Fruit fly (Drosophila melanogaster): Measurements from ENCODE around the gene CG9967.
A peak's percentile ranks its signal among the peaks of the same experiment; 100 is the strongest.

CG9967 gene

DNA sequence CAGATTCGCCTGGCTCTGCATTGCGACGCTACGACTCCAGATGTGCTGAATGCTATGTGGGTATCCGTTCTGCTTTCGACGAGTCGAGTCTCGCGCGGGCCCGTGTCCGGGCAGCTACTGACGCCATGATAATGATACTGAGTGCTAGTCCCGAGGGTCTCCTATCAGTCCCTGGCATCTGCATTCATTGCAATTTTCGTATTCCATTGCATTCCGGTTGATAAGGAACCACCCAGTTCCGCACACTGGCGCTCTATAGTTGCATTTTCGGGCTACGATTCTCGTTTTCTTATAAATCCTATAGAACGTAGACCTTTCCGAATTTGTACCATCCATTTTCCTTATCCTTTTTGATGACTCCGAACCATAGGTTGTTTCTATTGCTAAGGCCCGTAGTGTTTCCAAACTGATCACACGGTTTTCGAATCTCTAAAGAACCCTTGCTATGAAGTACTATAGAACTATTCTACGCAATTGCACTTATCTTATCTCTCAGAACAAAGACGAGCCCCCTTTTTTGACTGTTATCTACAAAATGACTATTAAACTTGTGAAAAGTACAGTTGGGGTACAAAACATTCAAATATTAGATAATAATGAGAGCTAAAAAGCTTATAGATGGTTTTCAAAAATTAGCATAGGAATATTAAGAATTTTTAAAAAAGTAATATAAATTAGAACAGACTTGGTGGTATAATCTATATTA, 14.4 kb upstream of the CG9967 start, which contains the start of gene CG3597:
Gene CG3597 (minus strand): TSS at position 119 of the 706 bp plus-strand sequence.
- no peak for TF ChIP-seq CG32264 (GFP tag; optimal IDR thresholded peaks at IDR 0.05)
- TF ChIP-seq Mio (GFP tag; optimal IDR thresholded peaks at IDR 0.05) = no peak
- no peak for TF ChIP-seq foxo (GFP tag; optimal IDR thresholded peaks at IDR 0.05)
- TF ChIP-seq N (GFP tag; optimal IDR thresholded peaks at IDR 0.05) = no peak
- no peak for TF ChIP-seq dsf (GFP tag; optimal IDR thresholded peaks at IDR 0.05; ENCODE audit: borderline replicate concordance)
- no peak for TF ChIP-seq br (GFP tag; optimal IDR thresholded peaks at IDR 0.05)
- TF ChIP-seq GATAd (GFP tag; optimal IDR thresholded peaks at IDR 0.05) = no peak
- TF ChIP-seq HLH106 (tag; optimal IDR thresholded peaks at IDR 0.05) = no peak
- TF ChIP-seq usp (GFP tag; optimal IDR thresholded peaks at IDR 0.05) = no peak
- TF ChIP-seq Abd-B (GFP tag; optimal IDR thresholded peaks at IDR 0.05) = no peak
- no peak for TF ChIP-seq Hr83 (GFP tag; optimal IDR thresholded peaks at IDR 0.05; ENCODE audit: poor library complexity, severe bottlenecking)

dm6 chr2L:2370352-2370751, 13.2 kb upstream of the CG9967 start:
- no peak for TF ChIP-seq ey (GFP tag; optimal IDR thresholded peaks at IDR 0.05)
- no peak for TF ChIP-seq Myc (optimal IDR thresholded peaks at IDR 0.05)
- no peak for TF ChIP-seq HLH106 (tag; optimal IDR thresholded peaks at IDR 0.05)
- no peak for TF ChIP-seq pan (optimal IDR thresholded peaks at IDR 0.05)
- TF ChIP-seq GATAd (GFP tag; optimal IDR thresholded peaks at IDR 0.05) = no peak
- TF ChIP-seq Dif (GFP tag; optimal IDR thresholded peaks at IDR 0.05; ENCODE audit: partially characterized antibody) = no peak
- no peak for TF ChIP-seq dl (GFP tag; optimal IDR thresholded peaks at IDR 0.05; ENCODE audit: insufficient read depth in 1 of 2, partially characterized antibody in 2 of 2)
- no peak for TF ChIP-seq CG32264 (GFP tag; optimal IDR thresholded peaks at IDR 0.05)
- no peak for TF ChIP-seq Hnf4 (GFP tag; optimal IDR thresholded peaks at IDR 0.05)
- TF ChIP-seq Hr83 (GFP tag; optimal IDR thresholded peaks at IDR 0.05; ENCODE audit: poor library complexity, severe bottlenecking) = no peak
- no peak for TF ChIP-seq psq (GFP tag; optimal IDR thresholded peaks at IDR 0.05)

- TF ChIP-seq Vsx2 (GFP tag; optimal IDR thresholded peaks at IDR 0.05; ENCODE audit: partially characterized antibody) (no peak), rgr (GFP tag; optimal IDR thresholded peaks at IDR 0.05) (peak; percentile 26), Rel (GFP tag; optimal IDR thresholded peaks at IDR 0.05) (no peak), Rel (tag; optimal IDR thresholded peaks at IDR 0.05) (no peak), br (GFP tag; optimal IDR thresholded peaks at IDR 0.05) (no peak), Abd-B (GFP tag; optimal IDR thresholded peaks at IDR 0.05) (no peak), HLH106 (tag; optimal IDR thresholded peaks at IDR 0.05) (peak; percentile 46), psq (GFP tag; optimal IDR thresholded peaks at IDR 0.05) (no peak), fru (GFP tag; optimal IDR thresholded peaks at IDR 0.05) (peak; percentile 11), foxo (GFP tag; optimal IDR thresholded peaks at IDR 0.05) (peak in 1 of 2 experiments; percentile 32), sage (GFP tag; optimal IDR thresholded peaks at IDR 0.05) (peak; percentile 7), h (GFP tag; optimal IDR thresholded peaks at IDR 0.05) (peak; percentile 17), usp (GFP tag; optimal IDR thresholded peaks at IDR 0.05) (no peak), OdsH (GFP tag; optimal IDR thresholded peaks at IDR 0.05) (no peak)
Observed at dm6 chr2L:2365655-2366214, 8.6 kb upstream of the CG9967 start.

dm6 chr2L:2365077-2365651, 8.0 kb upstream of the CG9967 start, which contains the start of the genes Rab5 and Axud1:
Gene Rab5 (minus strand): TSS chr2L:2365273.
Gene Axud1 (plus strand): TSS chr2L:2365345.
- TF ChIP-seq Abd-B (GFP tag; optimal IDR thresholded peaks at IDR 0.05) (no peak), br (GFP tag; optimal IDR thresholded peaks at IDR 0.05) (no peak), pan (optimal IDR thresholded peaks at IDR 0.05) (no peak), N (GFP tag; optimal IDR thresholded peaks at IDR 0.05) (no peak), usp (GFP tag; optimal IDR thresholded peaks at IDR 0.05) (no peak), fru (GFP tag; optimal IDR thresholded peaks at IDR 0.05) (peak; percentile 47), Mio (GFP tag; optimal IDR thresholded peaks at IDR 0.05) (no peak), foxo (GFP tag; optimal IDR thresholded peaks at IDR 0.05) (no peak), Jra (GFP tag; optimal IDR thresholded peaks at IDR 0.05) (peak; percentile 45), CG32264 (GFP tag; optimal IDR thresholded peaks at IDR 0.05) (no peak), GATAd (GFP tag; optimal IDR thresholded peaks at IDR 0.05) (no peak), h (GFP tag; optimal IDR thresholded peaks at IDR 0.05) (peak; percentile 17), Hr78 (GFP tag; optimal IDR thresholded peaks at IDR 0.05) (no peak), woc (GFP tag; optimal IDR thresholded peaks at IDR 0.05) (no peak), Dfd (GFP tag; optimal IDR thresholded peaks at IDR 0.05) (no peak), tai (GFP tag; optimal IDR thresholded peaks at IDR 0.05) (no peak), psq (GFP tag; optimal IDR thresholded peaks at IDR 0.05) (no peak), CG9705 (GFP tag; optimal IDR thresholded peaks at IDR 0.05) (no peak), Sp1 (GFP tag; optimal IDR thresholded peaks at IDR 0.05) (no peak), HLH106 (tag; optimal IDR thresholded peaks at IDR 0.05) (no peak), Hr83 (GFP tag; optimal IDR thresholded peaks at IDR 0.05; ENCODE audit: poor library complexity, severe bottlenecking) (peak; percentile 33), brk (GFP tag; optimal IDR thresholded peaks at IDR 0.05) (peak; percentile 28), dmrt93B (GFP tag; optimal IDR thresholded peaks at IDR 0.05) (no peak), dl (GFP tag; optimal IDR thresholded peaks at IDR 0.05; ENCODE audit: insufficient read depth in 1 of 2, partially characterized antibody in 2 of 2) (no peak), sv (GFP tag; optimal IDR thresholded peaks at IDR 0.05) (no peak), Vsx2 (GFP tag; optimal IDR thresholded peaks at IDR 0.05; ENCODE audit: partially characterized antibody) (no peak), dsf (GFP tag; optimal IDR thresholded peaks at IDR 0.05; ENCODE audit: borderline replicate concordance) (no peak), CrebA (GFP tag; optimal IDR thresholded peaks at IDR 0.05; ENCODE audit: borderline replicate concordance) (no peak), OdsH (GFP tag; optimal IDR thresholded peaks at IDR 0.05) (no peak), Hnf4 (GFP tag; optimal IDR thresholded peaks at IDR 0.05) (no peak)

All from whole organism, wandering third instar larva.